Worm (Caenorhabditis elegans) whole organism, L4 larva: ENCODE data around the gene ZK822.1.
A peak's percentile ranks its signal among the peaks of the same experiment; 100 is the strongest.

Source experiments
- D1046.2 ChIP-seq: fragments of 200-800 bp; sonication (Bioruptor generic); IDR thresholded peaks from 2 replicates; pipeline ENCODE4 v1.3.6; 2022; ENCODE audit warnings: missing genetic modification characterization, missing compliant biosample characterization
- F37D6.2 ChIP-seq: sonication (generic microtip); optimal IDR thresholded peaks from 2 replicates; lab custom pipeline; 2016; ENCODE audit warnings: mild to moderate bottlenecking, missing genetic modification characterization, missing compliant biosample characterization
- F44E2.7 ChIP-seq: fragments of 200-800 bp; sonication (Bioruptor generic); IDR thresholded peaks from 2 replicates; pipeline ENCODE4 v2.1.2; 2022; ENCODE audit warnings: missing genetic modification characterization, missing compliant biosample characterization
- F49E8.2 ChIP-seq: sonication (generic microtip); optimal IDR thresholded peaks from 2 replicates; lab custom pipeline; 2016; ENCODE audit warnings: missing compliant biosample characterization, mild to moderate bottlenecking, missing genetic modification characterization, borderline replicate concordance
- R02D3.7 ChIP-seq: fragments of 150-350 bp; sonication (generic microtip); optimal IDR thresholded peaks from 3 replicates; lab custom pipeline; 2014; ENCODE audit warnings: missing biosample characterization, missing genetic modification characterization
- T20F7.1 ChIP-seq: fragments of 200-800 bp; sonication (Bioruptor generic); optimal IDR thresholded peaks from 2 replicates; lab custom pipeline; 2018; ENCODE audit warnings: mild to moderate bottlenecking, missing genetic modification characterization, missing compliant biosample characterization
- Y5F2A.4 ChIP-seq: fragments of 200-800 bp; sonication (Bioruptor generic); optimal IDR thresholded peaks from 2 replicates; lab custom pipeline; 2018; ENCODE audit warnings: mild to moderate bottlenecking, missing genetic modification characterization, missing compliant biosample characterization
- Y75B8A.6 ChIP-seq: fragments of 200-800 bp; sonication (Bioruptor generic); IDR thresholded peaks from 2 replicates; pipeline ENCODE4 v1.3.6; 2022; ENCODE audit warnings: missing genetic modification reagents, missing genetic modification characterization, missing compliant biosample characterization
- ZK337.2 ChIP-seq: fragments of 200-800 bp; sonication (Bioruptor generic); IDR thresholded peaks from 2 replicates; pipeline ENCODE4 v1.3.6; 2022; ENCODE audit warnings: missing genetic modification reagents, missing genetic modification characterization, missing compliant biosample characterization
- aha-1 ChIP-seq: fragments of 150-350 bp; peaks from one replicate; lab custom pipeline; 2014; ENCODE audit warnings: missing biosample characterization, missing genetic modification characterization
- ama-1 ChIP-seq: fragments of 150-350 bp; optimal IDR thresholded peaks from 2 replicates; lab custom pipeline; 2014; ENCODE audit warnings: inconsistent platforms, mixed read lengths
- attf-4 ChIP-seq: sonication (generic microtip); optimal IDR thresholded peaks from 3 replicates; lab custom pipeline; 2017; ENCODE audit warnings: missing biosample characterization, missing genetic modification characterization
- ceh-28 ChIP-seq: fragments of 150-350 bp; optimal IDR thresholded peaks from 2 replicates; lab custom pipeline; 2014; ENCODE audit warnings: missing biosample characterization, missing genetic modification reagents, missing genetic modification characterization
- ceh-62 ChIP-seq: sonication (generic microtip); optimal IDR thresholded peaks from 2 replicates; lab custom pipeline; 2017; ENCODE audit warnings: missing biosample characterization, missing genetic modification characterization
- daf-16 ChIP-seq, 3 experiments: sonication (generic microtip); optimal IDR thresholded peaks; 2 replicates each; lab custom pipeline; 2016 to 2017; ENCODE audit warnings: missing genetic modification characterization in 3 of 3, missing genetic modification reagents in 3 of 3, mild to moderate bottlenecking in 2 of 3, missing compliant biosample characterization in 2 of 3, missing biosample characterization in 1 of 3, moderate library complexity in 1 of 3
- dpl-1 ChIP-seq: fragments of 150-350 bp; optimal IDR thresholded peaks from 2 replicates; lab custom pipeline; 2014; ENCODE audit warnings: missing biosample characterization, missing genetic modification reagents, missing genetic modification characterization
- dve-1 ChIP-seq: sonication (generic microtip); optimal IDR thresholded peaks from 2 replicates; lab custom pipeline; 2017; ENCODE audit warnings: antibody characterized with exemption, mild to moderate bottlenecking, missing genetic modification characterization, missing compliant biosample characterization; ENCODE audit not compliant: insufficient read depth
- egl-43 ChIP-seq: fragments of 200-800 bp; sonication (Bioruptor generic); IDR thresholded peaks from 2 replicates; pipeline ENCODE4 v1.3.6; 2022; ENCODE audit warnings: missing genetic modification reagents, missing genetic modification characterization, missing compliant biosample characterization
- hlh-30 ChIP-seq: sonication (generic microtip); optimal IDR thresholded peaks from 2 replicates; lab custom pipeline; 2017; ENCODE audit warnings: antibody characterized with exemption, mild to moderate bottlenecking, missing genetic modification characterization, missing compliant biosample characterization; ENCODE audit not compliant: insufficient read depth
- jun-1 ChIP-seq: fragments of 150-350 bp; optimal IDR thresholded peaks from 2 replicates; lab custom pipeline; 2014; ENCODE audit warnings: missing biosample characterization, missing genetic modification reagents, missing genetic modification characterization
- lim-7 ChIP-seq: fragments of 200-800 bp; sonication (Bioruptor generic); IDR thresholded peaks from 2 replicates; pipeline ENCODE4 v1.3.6; 2022; ENCODE audit warnings: missing genetic modification characterization, missing compliant biosample characterization
- lin-13 ChIP-seq: fragments of 150-350 bp; optimal IDR thresholded peaks from 2 replicates; lab custom pipeline; 2014; ENCODE audit warnings: missing biosample characterization, missing genetic modification reagents, missing genetic modification characterization
- lin-29 ChIP-seq: fragments of 200-800 bp; sonication (Bioruptor generic); IDR thresholded peaks from 2 replicates; pipeline ENCODE4 v1.3.6; 2022; ENCODE audit warnings: missing genetic modification reagents, missing genetic modification characterization, missing compliant biosample characterization
- lin-38 ChIP-seq: fragments of 200-800 bp; sonication (Bioruptor generic); IDR thresholded peaks from 2 replicates; pipeline ENCODE4 v1.3.6; 2022; ENCODE audit warnings: missing genetic modification reagents, missing genetic modification characterization, missing compliant biosample characterization
- lir-3 ChIP-seq: sonication (generic microtip); optimal IDR thresholded peaks from 2 replicates; lab custom pipeline; 2016; ENCODE audit warnings: mild to moderate bottlenecking, missing genetic modification characterization, missing compliant biosample characterization
- madf-5 ChIP-seq, 2 experiments: fragments of 200-800 bp; sonication (Bioruptor generic); IDR thresholded peaks; 2 replicates each; pipeline ENCODE4 v1.3.6; 2022; ENCODE audit warnings: missing compliant biosample characterization in 2 of 2, missing genetic modification characterization in 2 of 2
- mdl-1 ChIP-seq, 2 experiments: fragments of 150-350 bp in 1 of 2; sonication (generic microtip) in 1 of 2; optimal IDR thresholded peaks; 2 replicates each; lab custom pipeline; 2014 to 2017; ENCODE audit warnings: missing biosample characterization in 2 of 2, missing genetic modification characterization in 2 of 2
- mdt-29 ChIP-seq: fragments of 200-800 bp; sonication (Bioruptor generic); IDR thresholded peaks from 2 replicates; pipeline ENCODE4 v1.3.6; 2022; ENCODE audit warnings: missing genetic modification reagents, missing genetic modification characterization, missing compliant biosample characterization
- mes-2 ChIP-seq: sonication (generic microtip); optimal IDR thresholded peaks from 2 replicates; lab custom pipeline; 2016; ENCODE audit warnings: missing genotype, mild to moderate bottlenecking, missing genetic modification characterization, missing compliant biosample characterization; ENCODE audit not compliant: poor library complexity, severe bottlenecking
- mxl-2 ChIP-seq: fragments of 200-800 bp; sonication (Bioruptor generic); conservative IDR thresholded peaks from 2 replicates; pipeline ENCODE4 v1.3.6; 2022; ENCODE audit warnings: missing genetic modification reagents, missing genetic modification characterization, missing compliant biosample characterization
- nhr-10 ChIP-seq: fragments of 150-350 bp; optimal IDR thresholded peaks from 2 replicates; lab custom pipeline; 2014; ENCODE audit warnings: missing biosample characterization, missing genetic modification characterization
- nhr-11 ChIP-seq: fragments of 150-350 bp; optimal IDR thresholded peaks from 2 replicates; lab custom pipeline; 2014; ENCODE audit warnings: missing biosample characterization, missing genetic modification characterization
- nhr-111 ChIP-seq: fragments of 200-800 bp; sonication (Bioruptor generic); optimal IDR thresholded peaks from 2 replicates; lab custom pipeline; 2018; ENCODE audit warnings: mild to moderate bottlenecking, missing genetic modification characterization, missing compliant biosample characterization
- nhr-76 ChIP-seq: fragments of 150-350 bp; optimal IDR thresholded peaks from 2 replicates; lab custom pipeline; 2014; ENCODE audit warnings: missing biosample characterization, missing genetic modification characterization
- php-3 ChIP-seq: fragments of 200-800 bp; sonication (Bioruptor generic); IDR thresholded peaks from 2 replicates; pipeline ENCODE4 v1.3.6; 2022; ENCODE audit warnings: missing genetic modification reagents, missing genetic modification characterization, missing compliant biosample characterization
- pqm-1 ChIP-seq: sonication (generic microtip); optimal IDR thresholded peaks from 2 replicates; lab custom pipeline; 2017; ENCODE audit warnings: missing biosample characterization, missing genetic modification characterization
- rbr-2 ChIP-seq: sonication (generic microtip); optimal IDR thresholded peaks from 2 replicates; lab custom pipeline; 2016; ENCODE audit warnings: missing genotype, missing genetic modification characterization, missing compliant biosample characterization
- skn-1 ChIP-seq: fragments of 150-350 bp; optimal IDR thresholded peaks from 2 replicates; lab custom pipeline; 2014; ENCODE audit warnings: missing biosample characterization, missing genetic modification characterization
- snpc-1.2 ChIP-seq: fragments of 200-800 bp; sonication (Bioruptor generic); IDR thresholded peaks from 2 replicates; pipeline ENCODE4 v1.3.6; 2022; ENCODE audit warnings: missing genetic modification reagents, missing genetic modification characterization, missing compliant biosample characterization
- spr-1 ChIP-seq: sonication (generic microtip); optimal IDR thresholded peaks from 2 replicates; lab custom pipeline; 2016; ENCODE audit warnings: mild to moderate bottlenecking, missing genetic modification characterization, missing compliant biosample characterization
- spr-3 ChIP-seq: fragments of 200-800 bp; sonication (Bioruptor generic); optimal IDR thresholded peaks from 2 replicates; lab custom pipeline; 2018; ENCODE audit warnings: mild to moderate bottlenecking, missing genetic modification characterization, missing compliant biosample characterization
- tra-1 ChIP-seq: fragments of 200-800 bp; sonication (Bioruptor generic); IDR thresholded peaks from 2 replicates; pipeline ENCODE4 v1.3.6; 2022; ENCODE audit warnings: missing genetic modification reagents, missing genetic modification characterization, missing compliant biosample characterization
- unc-130 ChIP-seq: sonication (generic microtip); optimal IDR thresholded peaks from 2 replicates; lab custom pipeline; 2016; ENCODE audit warnings: missing genetic modification reagents, missing genetic modification characterization, missing compliant biosample characterization
- unc-39 ChIP-seq: sonication (generic microtip); optimal IDR thresholded peaks from 2 replicates; lab custom pipeline; 2017; ENCODE audit warnings: missing biosample characterization, missing genetic modification characterization
- zag-1 ChIP-seq: fragments of 150-350 bp; optimal IDR thresholded peaks from 2 replicates; lab custom pipeline; 2014; ENCODE audit warnings: missing biosample characterization, missing genetic modification characterization
- zfp-3 ChIP-seq: fragments of 200-800 bp; sonication (Bioruptor generic); conservative IDR thresholded peaks from 2 replicates; pipeline ENCODE4 v1.3.6; 2022; ENCODE audit warnings: missing genetic modification reagents, missing genetic modification characterization, missing compliant biosample characterization
- zip-11 ChIP-seq: fragments of 200-800 bp; sonication (Bioruptor generic); IDR thresholded peaks from 2 replicates; pipeline ENCODE4 v1.3.6; 2022; ENCODE audit warnings: missing genetic modification characterization, missing compliant biosample characterization

Gene ZK822.1

DNA sequence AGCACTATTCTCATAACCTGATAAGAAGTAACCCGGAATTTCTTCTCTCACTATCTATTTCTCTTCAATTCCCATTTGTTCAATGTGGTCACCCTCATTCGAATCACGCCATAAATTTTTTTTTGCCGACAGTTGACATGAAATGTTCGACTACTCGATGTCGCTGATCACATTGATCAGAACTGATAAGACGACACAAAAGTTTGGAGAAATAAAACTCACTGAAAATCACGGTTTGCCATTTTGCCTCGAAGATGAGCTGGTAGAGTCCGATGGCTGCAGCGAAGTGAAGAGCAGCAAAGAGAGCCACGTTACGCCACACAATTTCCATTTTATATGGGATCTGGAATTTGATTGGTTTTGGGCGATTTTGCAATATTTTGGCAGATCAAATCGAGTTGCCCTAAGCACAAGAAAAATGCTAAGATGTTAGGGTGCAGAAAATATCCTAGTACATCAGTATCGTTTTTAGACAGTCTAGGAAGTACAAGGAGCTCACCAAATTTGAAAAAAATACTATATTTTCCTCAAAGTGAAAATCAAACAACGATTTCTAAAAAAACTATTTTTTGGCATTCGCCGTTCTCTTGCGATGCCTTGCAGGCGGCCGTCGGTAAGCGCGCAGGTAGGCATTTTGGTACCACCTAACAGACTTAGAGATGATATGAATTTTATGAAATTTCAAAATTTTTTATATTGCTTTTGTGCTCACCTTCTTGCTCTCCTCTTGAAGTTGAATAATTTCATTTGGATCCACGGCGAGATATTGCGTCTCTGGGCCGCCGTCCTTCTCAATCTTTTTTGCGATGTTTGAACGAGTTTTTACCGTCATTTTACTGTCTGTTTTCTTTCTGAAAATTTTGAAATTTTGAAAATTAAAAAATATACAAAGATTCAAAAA, 6.8 kb downstream of the ZK822.1 start, which contains the start of gene fat-6 (continued):
- TF ChIP-seq nhr-76 (tag; lab: Kevin White, UChicago) = no peak
- TF ChIP-seq mxl-2 (GFP tag; lab: Robert Waterston, UW) = no peak
- no peak for TF ChIP-seq Y5F2A.4 (GFP tag; lab: Kevin White, UChicago)
- TF ChIP-seq lin-29 (GFP tag; lab: Robert Waterston, UW) = no peak
- TF ChIP-seq zag-1 (tag; lab: Kevin White, UChicago) = no peak
- TF ChIP-seq ceh-28 = no peak
- TF ChIP-seq spr-1 (tag; lab: Kevin White, UChicago) = no peak
- no peak for TF ChIP-seq tra-1
- no peak for TF ChIP-seq mdt-29
- no peak for TF ChIP-seq zip-11 (GFP tag; lab: Robert Waterston, UW)
- peak; percentile 34 for TF ChIP-seq T20F7.1
- TF ChIP-seq madf-5 (GFP tag; IDR thresholded peaks at IDR 0.05; lab: Robert Waterston, UW) = 0 out of 4 replicates have a peak, but pooled peaks of 1 of the 2 experiments have one; percentile 51
- TF ChIP-seq nhr-10 (tag; lab: Kevin White, UChicago) = peak; percentile 52
- TF ChIP-seq pqm-1 (tag; lab: Kevin White, UChicago) = no peak
- TF ChIP-seq aha-1 (tag; lab: Kevin White, UChicago) = peak; percentile 66
- TF ChIP-seq daf-16 (GFP tag; optimal IDR thresholded peaks at IDR 0.05; lab: Kevin White, UChicago) = no peak
- TF ChIP-seq daf-16 (tag; optimal IDR thresholded peaks at IDR 0.05; lab: Kevin White, UChicago) = peak; percentile 58
- no peak for TF ChIP-seq lin-13
- TF ChIP-seq attf-4 (tag; lab: Kevin White, UChicago) = no peak
- TF ChIP-seq nhr-11 (tag; lab: Kevin White, UChicago) = no peak
- no peak for TF ChIP-seq F37D6.2 (tag; lab: Kevin White, UChicago)
- no peak for TF ChIP-seq spr-3 (GFP tag; lab: Kevin White, UChicago)
- TF ChIP-seq nhr-111 (GFP tag; lab: Kevin White, UChicago) = no peak
- TF ChIP-seq lim-7 (GFP tag; lab: Robert Waterston, UW) = 0 out of 2 replicates have a peak, but pooled peaks have one; percentile 45
- no peak for TF ChIP-seq hlh-30
- peak in 1 of 2 experiments; percentile 1 for TF ChIP-seq mdl-1 (tag; optimal IDR thresholded peaks at IDR 0.05; lab: Kevin White, UChicago)
- no peak for TF ChIP-seq ceh-62
- peak; percentile 11 for TF ChIP-seq rbr-2 (tag; lab: Kevin White, UChicago)
- TF ChIP-seq zfp-3 (GFP tag; lab: Robert Waterston, UW) = peak; percentile 64
- no peak for TF ChIP-seq ama-1
- TF ChIP-seq dpl-1 (GFP tag; lab: Kevin White, UChicago) = no peak
- TF ChIP-seq lin-38 = peak; percentile 35
- no peak for TF ChIP-seq jun-1 (tag; lab: Kevin White, UChicago)
- TF ChIP-seq R02D3.7 = no peak
- peak; percentile 55 for TF ChIP-seq dve-1 (tag; lab: Kevin White, UChicago)
- TF ChIP-seq skn-1 (tag; lab: Kevin White, UChicago) = no peak
- TF ChIP-seq F49E8.2 (tag; lab: Kevin White, UChicago) = no peak
- TF ChIP-seq lir-3 (tag; lab: Kevin White, UChicago) = no peak
- TF ChIP-seq php-3 (GFP tag; lab: Robert Waterston, UW) = peak; percentile 28; the same call in 1 of the 2 replicates
- TF ChIP-seq egl-43 = no peak

DNA sequence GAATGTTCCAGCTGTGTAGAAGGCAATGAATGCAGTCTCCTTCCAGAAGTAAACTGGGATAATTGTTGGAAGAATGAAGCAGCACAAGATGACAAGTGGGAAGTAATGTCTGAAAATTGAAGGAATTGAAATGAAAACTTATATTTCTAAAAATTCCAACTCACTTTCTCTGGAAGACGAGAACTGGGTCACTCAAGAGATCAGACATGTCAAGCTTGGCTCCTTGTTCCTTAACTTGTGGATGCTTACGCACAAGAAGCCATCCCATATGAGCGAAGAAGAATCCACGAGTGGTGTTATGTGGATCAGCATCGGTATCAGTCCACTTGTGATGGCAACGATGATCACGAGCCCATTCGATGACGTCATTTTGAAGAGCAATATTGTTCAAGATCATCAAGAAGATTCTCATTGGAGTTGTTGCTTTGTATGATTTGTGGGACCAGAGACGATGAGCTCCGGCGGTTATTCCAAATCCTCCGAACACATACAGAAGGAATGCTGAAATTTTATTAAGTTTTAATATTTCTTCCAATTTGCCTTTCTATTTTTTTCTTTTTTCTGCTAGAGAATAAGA, 7.6 kb downstream of the ZK822.1 start:
- TF ChIP-seq mdt-29 (no peak), tra-1 (0 out of 2 replicates have a peak, but pooled peaks have one; percentile 38), aha-1 (tag; lab: Kevin White, UChicago) (peak; percentile 76), unc-130 (GFP tag; lab: Kevin White, UChicago) (no peak), nhr-11 (tag; lab: Kevin White, UChicago) (no peak), snpc-1.2 (GFP tag; lab: Robert Waterston, UW) (no peak), Y75B8A.6 (GFP tag; lab: Robert Waterston, UW) (no peak), F37D6.2 (tag; lab: Kevin White, UChicago) (no peak), R02D3.7 (no peak), hlh-30 (no peak), mes-2 (peak; percentile 9), F49E8.2 (tag; lab: Kevin White, UChicago) (no peak), D1046.2 (GFP tag; lab: Robert Waterston, UW) (no peak), unc-39 (tag; lab: Kevin White, UChicago) (no peak), F44E2.7 (no peak), ZK337.2 (GFP tag; lab: Robert Waterston, UW) (no peak), spr-3 (GFP tag; lab: Kevin White, UChicago) (no peak), nhr-111 (GFP tag; lab: Kevin White, UChicago) (no peak)
